Worm (Caenorhabditis elegans) whole organism, L1 larva: ENCODE results near the gene srx-19.

ENCODE experiments used
- C16A3.4 ChIP-seq: fragments of 150-350 bp; optimal IDR thresholded peaks from 2 replicates; lab custom pipeline; 2014; ENCODE audit warnings: missing biosample characterization, missing genetic modification characterization
- C34B4.2 ChIP-seq: sonication (generic microtip); optimal IDR thresholded peaks from 2 replicates; lab custom pipeline; 2017; ENCODE audit warnings: mild to moderate bottlenecking, missing genetic modification characterization, missing compliant biosample characterization
- blmp-1 ChIP-seq: fragments of 150-350 bp; optimal IDR thresholded peaks from 2 replicates; lab custom pipeline; 2014; ENCODE audit warnings: missing biosample characterization, missing genetic modification characterization
- ceh-82 ChIP-seq, 3 experiments: fragments of 150-350 bp in 1 of 3; sonication (generic microtip) in 2 of 3; optimal IDR thresholded peaks; 2 replicates each; lab custom pipeline; 2014 to 2017; ENCODE audit warnings: missing biosample characterization in 3 of 3, missing genetic modification characterization in 3 of 3
- ceh-90 ChIP-seq: sonication (generic microtip); optimal IDR thresholded peaks from 2 replicates; lab custom pipeline; 2016; ENCODE audit warnings: missing genetic modification characterization, missing compliant biosample characterization
- ces-1 ChIP-seq: fragments of 150-350 bp; optimal IDR thresholded peaks from 2 replicates; lab custom pipeline; 2014; ENCODE audit warnings: missing biosample characterization, missing genetic modification reagents, missing genetic modification characterization
- dpl-1 ChIP-seq, 3 experiments: fragments of 150-350 bp in 2 of 3; sonication (generic microtip) in 1 of 3; optimal IDR thresholded peaks; 2 replicates each; lab custom pipeline; 2014 to 2017; ENCODE audit warnings: missing biosample characterization in 3 of 3, missing genetic modification characterization in 3 of 3, missing genetic modification reagents in 3 of 3
- dsc-1 ChIP-seq: sonication (generic microtip); optimal IDR thresholded peaks from 2 replicates; lab custom pipeline; 2016; ENCODE audit warnings: mild to moderate bottlenecking, missing genetic modification characterization, missing compliant biosample characterization
- efl-1 ChIP-seq, 4 experiments: fragments of 150-350 bp; optimal IDR thresholded peaks in 3 of 4; peaks in 1 of 4; 1 replicate in 1 of 4; 2 replicates in 3 of 4; lab custom pipeline; 2014; ENCODE audit warnings: missing biosample characterization in 2 of 4, missing genetic modification characterization in 2 of 4, missing genetic modification reagents in 2 of 4
- egl-13 ChIP-seq: sonication (generic microtip); optimal IDR thresholded peaks from 2 replicates; lab custom pipeline; 2016; ENCODE audit warnings: missing genotype, missing genetic modification reagents, missing genetic modification characterization, missing compliant biosample characterization
- egl-27 ChIP-seq, 2 experiments: fragments of 150-350 bp in 1 of 2; sonication (generic microtip); optimal IDR thresholded peaks; 3 replicates each; lab custom pipeline; 2017 to 2018; ENCODE audit warnings: missing biosample characterization in 2 of 2, missing genetic modification characterization in 2 of 2, missing genetic modification reagents in 2 of 2
- elt-2 ChIP-seq: sonication (generic microtip); optimal IDR thresholded peaks from 2 replicates; lab custom pipeline; 2016; ENCODE audit warnings: missing genetic modification characterization, mild to moderate bottlenecking, inconsistent platforms, missing compliant biosample characterization, missing genetic modification reagents
- ets-5 ChIP-seq: fragments of 200-800 bp; sonication (Bioruptor generic); IDR thresholded peaks from 2 replicates; pipeline ENCODE4 v1.3.6; 2022; ENCODE audit warnings: missing genetic modification characterization, missing compliant biosample characterization
- fkh-10 ChIP-seq: sonication (generic microtip); optimal IDR thresholded peaks from 2 replicates; lab custom pipeline; 2017; ENCODE audit warnings: missing biosample characterization, missing genetic modification reagents, missing genetic modification characterization
- grh-1 ChIP-seq: fragments of 200-800 bp; sonication (Bioruptor generic); IDR thresholded peaks from 2 replicates; pipeline ENCODE4 v1.3.6; 2022; ENCODE audit warnings: missing genetic modification reagents, missing genetic modification characterization, missing compliant biosample characterization
- hpl-2 ChIP-seq: fragments of 150-350 bp; optimal IDR thresholded peaks from 2 replicates; lab custom pipeline; 2014; ENCODE audit warnings: missing biosample characterization, missing genetic modification reagents, missing genetic modification characterization
- irx-1 ChIP-seq: sonication (generic microtip); optimal IDR thresholded peaks from 2 replicates; lab custom pipeline; 2016; ENCODE audit warnings: missing genetic modification characterization, missing compliant biosample characterization
- isw-1 ChIP-seq: fragments of 200-800 bp; sonication (Bioruptor generic); IDR thresholded peaks from 2 replicates; pipeline ENCODE4 v1.3.6; 2022; ENCODE audit warnings: missing genetic modification characterization, missing compliant biosample characterization
- lin-13 ChIP-seq: fragments of 150-350 bp; optimal IDR thresholded peaks from 2 replicates; lab custom pipeline; 2014; ENCODE audit warnings: missing biosample characterization, missing genetic modification reagents, missing genetic modification characterization
- lin-15B ChIP-seq: fragments of 150-350 bp; sonication (generic microtip); optimal IDR thresholded peaks from 3 replicates; lab custom pipeline; 2014; ENCODE audit warnings: missing biosample characterization, missing genetic modification characterization
- lin-35 ChIP-seq, 2 experiments: fragments of 150-350 bp; optimal IDR thresholded peaks; 2 replicates each; lab custom pipeline; 2014; ENCODE audit warnings: missing biosample characterization in 2 of 2, missing genetic modification characterization in 2 of 2, missing genetic modification reagents in 2 of 2
- lir-3 ChIP-seq: sonication (generic microtip); optimal IDR thresholded peaks from 2 replicates; lab custom pipeline; 2016; ENCODE audit warnings: mild to moderate bottlenecking, missing genetic modification characterization, moderate library complexity, missing compliant biosample characterization; ENCODE audit not compliant: poor library complexity
- lsy-2 ChIP-seq, 2 experiments: fragments of 150-350 bp; optimal IDR thresholded peaks; 2 replicates each; lab custom pipeline; 2014; ENCODE audit warnings: missing biosample characterization in 2 of 2, missing genetic modification characterization in 2 of 2
- mab-9 ChIP-seq: fragments of 200-800 bp; sonication (Bioruptor generic); IDR thresholded peaks from 2 replicates; pipeline ENCODE4 v1.3.6; 2022; ENCODE audit warnings: missing genetic modification reagents, missing genetic modification characterization, missing compliant biosample characterization
- mdl-1 ChIP-seq, 2 experiments: fragments of 150-350 bp; optimal IDR thresholded peaks; 2 replicates each; lab custom pipeline; 2014 to 2017; ENCODE audit warnings: missing biosample characterization in 2 of 2, missing genetic modification characterization in 2 of 2, inconsistent platforms in 1 of 2
- mef-2 ChIP-seq: fragments of 150-350 bp; optimal IDR thresholded peaks from 2 replicates; lab custom pipeline; 2014; ENCODE audit warnings: missing biosample characterization, missing genetic modification characterization
- mep-1 ChIP-seq: fragments of 150-350 bp; optimal IDR thresholded peaks from 2 replicates; lab custom pipeline; 2014; ENCODE audit warnings: missing biosample characterization, missing genetic modification characterization
- nhr-20 ChIP-seq: sonication (generic microtip); optimal IDR thresholded peaks from 2 replicates; lab custom pipeline; 2016; ENCODE audit warnings: mild to moderate bottlenecking, missing genetic modification characterization, missing compliant biosample characterization
- nhr-47 ChIP-seq: sonication (generic microtip); optimal IDR thresholded peaks from 2 replicates; lab custom pipeline; 2016; ENCODE audit warnings: mild to moderate bottlenecking, missing genetic modification characterization, moderate library complexity, missing compliant biosample characterization
- nhr-76 ChIP-seq: sonication (generic microtip); optimal IDR thresholded peaks from 2 replicates; lab custom pipeline; 2017; ENCODE audit warnings: missing biosample characterization, missing genetic modification characterization
- nhr-77 ChIP-seq: fragments of 150-350 bp; optimal IDR thresholded peaks from 2 replicates; lab custom pipeline; 2014; ENCODE audit warnings: missing biosample characterization, missing genetic modification characterization
- nhr-84 ChIP-seq: sonication (generic microtip); optimal IDR thresholded peaks from 2 replicates; lab custom pipeline; 2017; ENCODE audit warnings: missing biosample characterization, missing genetic modification characterization
- nhr-85 ChIP-seq: sonication (generic microtip); peaks from one replicate; lab custom pipeline; 2016; ENCODE audit warnings: missing genetic modification characterization, inconsistent platforms, missing compliant biosample characterization
- nhr-90 ChIP-seq: sonication (generic microtip); optimal IDR thresholded peaks from 2 replicates; lab custom pipeline; 2016; ENCODE audit warnings: mild to moderate bottlenecking, missing genetic modification characterization, missing compliant biosample characterization; ENCODE audit not compliant: poor library complexity
- pag-3 ChIP-seq: sonication (generic microtip); optimal IDR thresholded peaks from 2 replicates; lab custom pipeline; 2017; ENCODE audit warnings: missing genetic modification characterization, mild to moderate bottlenecking, missing compliant biosample characterization, antibody characterized with exemption, borderline replicate concordance; ENCODE audit not compliant: insufficient read depth
- pqm-1 ChIP-seq: sonication (generic microtip); optimal IDR thresholded peaks from 3 replicates; lab custom pipeline; 2017; ENCODE audit warnings: missing biosample characterization, missing genetic modification characterization
- rnt-1 ChIP-seq: sonication (generic microtip); optimal IDR thresholded peaks from 2 replicates; lab custom pipeline; 2016; ENCODE audit warnings: mild to moderate bottlenecking, missing genetic modification characterization, moderate library complexity, missing compliant biosample characterization
- skn-1 ChIP-seq: fragments of 150-350 bp; optimal IDR thresholded peaks from 2 replicates; lab custom pipeline; 2014; ENCODE audit warnings: missing biosample characterization, missing genetic modification characterization
- snu-23 ChIP-seq: sonication (generic microtip); optimal IDR thresholded peaks from 2 replicates; lab custom pipeline; 2016; ENCODE audit warnings: missing genetic modification characterization, missing compliant biosample characterization
- sox-4 ChIP-seq: sonication (generic microtip); optimal IDR thresholded peaks from 2 replicates; lab custom pipeline; 2016; ENCODE audit warnings: missing genetic modification characterization, missing compliant biosample characterization
- sup-37 ChIP-seq: fragments of 200-800 bp; sonication (Bioruptor generic); optimal IDR thresholded peaks from 2 replicates; lab custom pipeline; 2018; ENCODE audit warnings: mild to moderate bottlenecking, missing genetic modification characterization, missing compliant biosample characterization
- swsn-7 ChIP-seq: sonication (generic microtip); optimal IDR thresholded peaks from 2 replicates; lab custom pipeline; 2016; ENCODE audit warnings: missing genetic modification characterization, missing compliant biosample characterization
- tlp-1 ChIP-seq: fragments of 150-350 bp; optimal IDR thresholded peaks from 2 replicates; lab custom pipeline; 2014; ENCODE audit warnings: missing biosample characterization, missing genetic modification characterization
- unc-86 ChIP-seq: sonication (generic microtip); optimal IDR thresholded peaks from 2 replicates; lab custom pipeline; 2016; ENCODE audit warnings: missing genetic modification characterization, missing compliant biosample characterization
- xbp-1 ChIP-seq: sonication (generic microtip); optimal IDR thresholded peaks from 2 replicates; lab custom pipeline; 2016; ENCODE audit warnings: missing genetic modification characterization, missing compliant biosample characterization
- zag-1 ChIP-seq: fragments of 150-350 bp; optimal IDR thresholded peaks from 2 replicates; lab custom pipeline; 2014; ENCODE audit warnings: missing biosample characterization, missing genetic modification characterization
- zip-4 ChIP-seq: fragments of 200-800 bp; sonication (Bioruptor generic); optimal IDR thresholded peaks from 2 replicates; lab custom pipeline; 2018; ENCODE audit warnings: mild to moderate bottlenecking, missing genetic modification characterization, moderate library complexity, missing compliant biosample characterization

srx-19 gene

DNA sequence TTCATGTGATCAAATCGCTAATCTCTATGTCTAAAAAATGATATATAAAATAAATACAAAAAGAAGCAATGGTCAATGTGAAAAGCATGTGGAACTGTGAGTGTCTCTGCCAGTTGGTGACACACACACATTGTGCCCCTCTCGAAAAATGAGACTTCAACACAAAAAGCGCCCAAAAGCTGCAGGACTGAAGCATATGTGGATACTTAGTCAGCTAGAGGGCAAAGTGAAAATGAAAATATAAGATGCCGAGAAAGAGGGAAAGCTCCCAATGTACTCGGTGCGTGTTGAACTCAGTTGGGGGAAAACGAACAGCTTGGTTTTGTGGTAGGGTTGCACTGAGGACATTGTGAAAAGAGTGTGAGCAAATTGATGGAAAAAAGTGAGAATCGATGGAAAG lies 8.1 kb downstream of the srx-19 start (continued):
- TF ChIP-seq snu-23: peak; percentile 71
- TF ChIP-seq lsy-2 (tag; optimal IDR thresholded peaks at IDR 0.05; lab: Kevin White, UChicago): peak; percentile 48 to 68
- TF ChIP-seq grh-1 (GFP tag; lab: Robert Waterston, UW): no peak
- 0 out of 2 replicates have a peak, but pooled peaks have one; percentile 17 for TF ChIP-seq mab-9
- TF ChIP-seq nhr-76 (tag; lab: Kevin White, UChicago): no peak
- no peak for TF ChIP-seq ets-5
- TF ChIP-seq pqm-1 (tag; lab: Kevin White, UChicago): no peak
- TF ChIP-seq lin-15B: no peak
- TF ChIP-seq pag-3 (tag; lab: Kevin White, UChicago): no peak
- TF ChIP-seq ces-1 (GFP tag; lab: Kevin White, UChicago): no peak
- TF ChIP-seq nhr-77: peak; percentile 54
- TF ChIP-seq lir-3 (tag; lab: Kevin White, UChicago): peak; percentile 4
- peak; percentile 35 for TF ChIP-seq xbp-1 (tag; lab: Kevin White, UChicago)
- TF ChIP-seq ceh-90 (tag; lab: Kevin White, UChicago): no peak
- TF ChIP-seq egl-27 (tag; optimal IDR thresholded peaks at IDR 0.05; lab: Kevin White, UChicago): peak; percentile 5 to 72
- peak; percentile 21 for TF ChIP-seq mef-2
- TF ChIP-seq mdl-1 (tag; optimal IDR thresholded peaks at IDR 0.05; lab: Kevin White, UChicago): peak in 1 of 2 experiments; percentile 52
- TF ChIP-seq sup-37: no peak
- TF ChIP-seq dsc-1: peak; percentile 75
- peak; percentile 60 for TF ChIP-seq swsn-7 (tag; lab: Kevin White, UChicago)
- peak; percentile 75 for TF ChIP-seq rnt-1
- no peak for TF ChIP-seq nhr-90
- peak; percentile 50 for TF ChIP-seq mep-1 (tag; lab: Kevin White, UChicago)
- peak; percentile 29 to 75 (median 39) for TF ChIP-seq ceh-82 (tag; optimal IDR thresholded peaks at IDR 0.05; lab: Kevin White, UChicago)
- TF ChIP-seq elt-2: no peak
- peak; percentile 52 for TF ChIP-seq unc-86 (tag; lab: Kevin White, UChicago)
- peak; percentile 71 for TF ChIP-seq nhr-20 (tag; lab: Kevin White, UChicago)
- TF ChIP-seq sox-4 (tag; lab: Kevin White, UChicago): peak; percentile 56
- TF ChIP-seq tlp-1 (tag; lab: Kevin White, UChicago): no peak

DNA sequence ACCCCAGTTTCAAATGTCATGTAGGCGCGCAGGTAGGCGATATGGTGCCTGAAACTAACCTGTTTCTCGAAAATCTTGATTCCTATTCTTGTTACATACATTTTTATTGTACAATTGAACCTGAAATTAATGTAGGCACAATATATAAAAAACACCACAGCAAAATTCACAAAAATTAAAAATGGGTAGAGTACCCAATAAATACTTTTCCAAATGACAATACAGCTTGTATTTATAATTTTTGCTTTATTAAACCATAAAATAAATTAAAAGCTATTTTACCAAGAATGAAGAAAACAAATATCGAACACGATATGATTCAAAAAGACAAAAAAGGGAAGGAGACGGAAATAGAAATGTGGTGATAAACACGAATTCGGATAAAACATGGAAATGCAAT lies 10.3 kb downstream of the srx-19 start, which contains the start of gene tre-2:
Gene tre-2, minus strand, starts transcription at position 101 of the 400 bp plus-strand sequence.
- TF ChIP-seq nhr-85 (no peak), egl-13 (tag; lab: Kevin White, UChicago) (no peak), ets-5 (no peak), hpl-2 (GFP tag; lab: Kevin White, UChicago) (no peak), pqm-1 (tag; lab: Kevin White, UChicago) (no peak), mdl-1 (tag; optimal IDR thresholded peaks at IDR 0.05; lab: Kevin White, UChicago) (no peak), irx-1 (no peak), xbp-1 (tag; lab: Kevin White, UChicago) (no peak), mep-1 (tag; lab: Kevin White, UChicago) (no peak)

DNA sequence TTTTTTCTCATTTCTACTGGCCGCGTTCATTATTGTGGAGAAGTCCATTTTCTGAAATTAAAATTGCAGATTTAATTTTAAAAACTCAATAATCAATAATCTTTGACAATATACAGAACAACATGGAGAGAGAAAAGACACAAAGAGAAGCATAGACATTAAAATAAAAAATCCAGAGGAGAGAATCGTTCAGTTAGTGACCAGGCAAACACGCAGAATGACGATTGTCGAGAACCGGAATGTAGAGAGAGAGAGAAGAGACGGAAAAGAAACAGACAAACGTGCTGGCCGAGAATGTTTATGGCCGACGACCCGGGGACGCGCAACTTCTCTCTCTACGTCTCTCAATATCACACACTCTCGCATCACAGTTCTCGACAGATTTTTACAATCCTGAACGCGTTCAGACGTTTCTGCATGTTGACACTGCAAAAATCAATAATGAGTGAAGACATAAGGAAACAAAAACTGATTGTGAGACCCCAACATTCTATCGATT lies 14.6 kb downstream of the srx-19 start, which contains the start of the genes T05A12.3 and T05A12.4:
Gene T05A12.3, minus strand, starts transcription at position 51 of the 499 bp plus-strand sequence.
Gene T05A12.4, plus strand, starts transcription at position 348 of the 499 bp plus-strand sequence.
- TF ChIP-seq ceh-90 (tag; lab: Kevin White, UChicago): no peak
- TF ChIP-seq fkh-10 (GFP tag; lab: Kevin White, UChicago): no peak
- peak in 2 of 3 experiments; percentile 38 to 40 for TF ChIP-seq dpl-1 (GFP tag; optimal IDR thresholded peaks at IDR 0.05; lab: Kevin White, UChicago)
- TF ChIP-seq nhr-84: no peak
- peak in 1 of 2 experiments; percentile 41 for TF ChIP-seq lin-35 (GFP tag; optimal IDR thresholded peaks at IDR 0.05; lab: Kevin White, UChicago)
- TF ChIP-seq zip-4 (GFP tag; lab: Kevin White, UChicago): no peak
- TF ChIP-seq nhr-47 (tag; lab: Kevin White, UChicago): no peak
- TF ChIP-seq ceh-82 (tag; optimal IDR thresholded peaks at IDR 0.05; lab: Kevin White, UChicago): peak in 2 of 3 experiments; percentile 1 to 34
- peak; percentile 15; the same call in 1 of the 2 replicates for TF ChIP-seq grh-1 (GFP tag; lab: Robert Waterston, UW)
- peak; percentile 34 for TF ChIP-seq blmp-1
- TF ChIP-seq skn-1 (tag; lab: Kevin White, UChicago): peak; percentile 28
- peak; percentile 56 to 57 for TF ChIP-seq efl-1 (optimal IDR thresholded peaks at IDR 0.05; lab: Kevin White, UChicago)
- TF ChIP-seq efl-1 (GFP tag; optimal IDR thresholded peaks at IDR 0.05 in 1 of 2; lab: Kevin White, UChicago): peak; percentile 32 to 87
- peak; percentile 13 for TF ChIP-seq isw-1 (GFP tag; lab: Robert Waterston, UW)
- TF ChIP-seq C34B4.2: no peak
- no peak for TF ChIP-seq pag-3 (tag; lab: Kevin White, UChicago)
- no peak for TF ChIP-seq zag-1 (tag; lab: Kevin White, UChicago)
- no peak for TF ChIP-seq lin-13 (GFP tag; lab: Kevin White, UChicago)
- TF ChIP-seq C16A3.4 (tag; lab: Kevin White, UChicago): peak; percentile 22
- TF ChIP-seq hpl-2 (GFP tag; lab: Kevin White, UChicago): no peak
- TF ChIP-seq nhr-20 (tag; lab: Kevin White, UChicago): peak; percentile 15
- peak; percentile 76 for TF ChIP-seq rnt-1
- peak; percentile 31 for TF ChIP-seq xbp-1 (tag; lab: Kevin White, UChicago)
- TF ChIP-seq mef-2: no peak
